Worm (Caenorhabditis elegans) whole organism, young adult: ENCODE data around the gene C53A3.4.

Experiments used
- B0261.1 ChIP-seq: sonication (generic microtip); optimal IDR thresholded peaks from 2 replicates; lab custom pipeline; 2016; ENCODE audit warnings: mild to moderate bottlenecking, missing genetic modification characterization, moderate library complexity, missing compliant biosample characterization
- F23B12.7 ChIP-seq: sonication (generic microtip); optimal IDR thresholded peaks from 2 replicates; lab custom pipeline; 2017; ENCODE audit warnings: missing genetic modification characterization, mild to moderate bottlenecking, missing compliant biosample characterization, antibody characterized with exemption, moderate library complexity; ENCODE audit not compliant: insufficient read depth
- F33H1.4 ChIP-seq: fragments of 200-800 bp; sonication (Bioruptor generic); IDR thresholded peaks from 2 replicates; pipeline ENCODE4 v1.3.6; 2022; ENCODE audit warnings: missing genetic modification reagents, missing genetic modification characterization, missing compliant biosample characterization
- F49E8.2 ChIP-seq: sonication (generic microtip); optimal IDR thresholded peaks from 3 replicates; lab custom pipeline; 2017; ENCODE audit warnings: missing genetic modification characterization, mild to moderate bottlenecking, missing compliant biosample characterization, antibody characterized with exemption, moderate library complexity; ENCODE audit not compliant: insufficient read depth
- F57A8.1 ChIP-seq: fragments of 200-800 bp; sonication (Bioruptor generic); optimal IDR thresholded peaks from 2 replicates; lab custom pipeline; 2018; ENCODE audit warnings: mild to moderate bottlenecking, missing genetic modification characterization, moderate library complexity, missing compliant biosample characterization
- K11D2.4 ChIP-seq: fragments of 200-800 bp; sonication (Bioruptor generic); IDR thresholded peaks from 2 replicates; pipeline ENCODE4 v1.3.6; 2022; ENCODE audit warnings: missing genetic modification reagents, missing genetic modification characterization, missing compliant biosample characterization
- Y67H2A.10 ChIP-seq: fragments of 200-800 bp; sonication (Bioruptor generic); conservative IDR thresholded peaks from 2 replicates; pipeline ENCODE4 v1.3.6; 2022; ENCODE audit warnings: missing genetic modification reagents, missing genetic modification characterization, missing compliant biosample characterization
- Y79H2A.3 ChIP-seq: fragments of 200-800 bp; sonication (Bioruptor generic); conservative IDR thresholded peaks from 2 replicates; pipeline ENCODE4 v1.3.6; 2022; ENCODE audit warnings: missing genetic modification reagents, missing genetic modification characterization, missing compliant biosample characterization
- ama-1 ChIP-seq, 3 experiments: fragments of 150-350 bp in 1 of 3; sonication (generic microtip) in 2 of 3; optimal IDR thresholded peaks; 2 replicates each; lab custom pipeline; 2014 to 2018; ENCODE audit warnings: missing biosample characterization in 2 of 3, missing genetic modification characterization in 2 of 3, missing genetic modification reagents in 2 of 3
- aptf-2 ChIP-seq: fragments of 200-800 bp; sonication (Bioruptor generic); conservative IDR thresholded peaks from 2 replicates; pipeline ENCODE4 v1.3.6; 2022; ENCODE audit warnings: missing genetic modification reagents, missing genetic modification characterization, missing compliant biosample characterization
- aptf-3 ChIP-seq: fragments of 200-800 bp; sonication (Bioruptor generic); IDR thresholded peaks from 2 replicates; pipeline ENCODE4 v1.3.6; 2022; ENCODE audit warnings: missing genetic modification characterization, missing compliant biosample characterization
- athp-1 ChIP-seq: sonication (generic microtip); optimal IDR thresholded peaks from 2 replicates; lab custom pipeline; 2017; ENCODE audit warnings: mild to moderate bottlenecking, missing genetic modification characterization, missing compliant biosample characterization
- cebp-1 ChIP-seq, 2 experiments: fragments of 200-800 bp in 1 of 2; sonication (Bioruptor generic) in 1 of 2; sonication (generic microtip) in 1 of 2; IDR thresholded peaks in 1 of 2; optimal IDR thresholded peaks in 1 of 2; 2 replicates each; pipeline versions ENCODE4 v1.3.6 to Lab custom; 2017 to 2022; ENCODE audit warnings: missing compliant biosample characterization in 2 of 2, missing genetic modification characterization in 2 of 2, mild to moderate bottlenecking in 1 of 2, missing genetic modification reagents in 1 of 2, moderate library complexity in 1 of 2
- cebp-2 ChIP-seq: fragments of 200-800 bp; sonication (Bioruptor generic); IDR thresholded peaks from 2 replicates; pipeline ENCODE4 v1.3.6; 2022; ENCODE audit warnings: missing genetic modification characterization, missing compliant biosample characterization
- ceh-27 ChIP-seq: fragments of 200-800 bp; sonication (Bioruptor generic); optimal IDR thresholded peaks from 2 replicates; lab custom pipeline; 2018; ENCODE audit warnings: mild to moderate bottlenecking, missing genetic modification characterization, moderate library complexity, missing compliant biosample characterization
- ceh-40 ChIP-seq: fragments of 200-800 bp; sonication (Bioruptor generic); IDR thresholded peaks from 2 replicates; pipeline ENCODE4 v1.3.6; 2022; ENCODE audit warnings: missing genetic modification characterization, missing compliant biosample characterization
- ceh-58 ChIP-seq: fragments of 200-800 bp; sonication (Bioruptor generic); IDR thresholded peaks from 2 replicates; pipeline ENCODE4 v1.3.6; 2022; ENCODE audit warnings: missing genetic modification characterization, missing compliant biosample characterization
- chd-7 ChIP-seq: sonication (generic microtip); optimal IDR thresholded peaks from 2 replicates; lab custom pipeline; 2016; ENCODE audit warnings: mild to moderate bottlenecking, missing genetic modification characterization, moderate library complexity, missing compliant biosample characterization
- efl-1 ChIP-seq: fragments of 150-350 bp; optimal IDR thresholded peaks from 2 replicates; lab custom pipeline; 2014; ENCODE audit warnings: missing biosample characterization, missing genetic modification reagents, missing genetic modification characterization
- egl-18 ChIP-seq: fragments of 200-800 bp; sonication (Bioruptor generic); IDR thresholded peaks from 2 replicates; pipeline ENCODE4 v1.3.6; 2022; ENCODE audit warnings: missing genetic modification reagents, missing genetic modification characterization, missing compliant biosample characterization
- ekl-4 ChIP-seq: fragments of 200-800 bp; sonication (Bioruptor generic); IDR thresholded peaks from 2 replicates; pipeline ENCODE4 v1.3.6; 2022; ENCODE audit warnings: missing genetic modification reagents, missing genetic modification characterization, missing compliant biosample characterization
- ets-4 ChIP-seq: fragments of 200-800 bp; sonication (Bioruptor generic); optimal IDR thresholded peaks from 2 replicates; lab custom pipeline; 2018; ENCODE audit warnings: mild to moderate bottlenecking, missing genetic modification characterization, missing compliant biosample characterization
- fkh-3 ChIP-seq: sonication (generic microtip); optimal IDR thresholded peaks from 2 replicates; lab custom pipeline; 2016; ENCODE audit warnings: mild to moderate bottlenecking, missing genetic modification characterization, missing compliant biosample characterization
- gei-17 ChIP-seq: fragments of 200-800 bp; sonication (Bioruptor generic); optimal IDR thresholded peaks from 2 replicates; lab custom pipeline; 2018; ENCODE audit warnings: mild to moderate bottlenecking, missing genetic modification characterization, missing compliant biosample characterization
- him-1 ChIP-seq: sonication (generic microtip); optimal IDR thresholded peaks from 2 replicates; lab custom pipeline; 2016; ENCODE audit warnings: missing genotype, missing genetic modification reagents, missing genetic modification characterization, missing compliant biosample characterization
- hrde-1 ChIP-seq: sonication (generic microtip); optimal IDR thresholded peaks from 2 replicates; lab custom pipeline; 2016; ENCODE audit warnings: missing genetic modification characterization, mild to moderate bottlenecking, missing compliant biosample characterization, moderate library complexity, missing genotype, missing genetic modification reagents, borderline replicate concordance
- hsf-1 ChIP-seq: fragments of 200-800 bp; sonication (Bioruptor generic); IDR thresholded peaks from 2 replicates; pipeline ENCODE4 v1.3.6; 2022; ENCODE audit warnings: missing genetic modification reagents, missing genetic modification characterization, missing compliant biosample characterization
- lin-35 ChIP-seq, 3 experiments: fragments of 150-350 bp in 2 of 3; sonication (generic microtip) in 1 of 3; optimal IDR thresholded peaks; 2 replicates each; lab custom pipeline; 2014 to 2018; ENCODE audit warnings: missing biosample characterization in 3 of 3, missing genetic modification characterization in 3 of 3, missing genetic modification reagents in 3 of 3
- lin-54 ChIP-seq: fragments of 200-800 bp; sonication (Bioruptor generic); optimal IDR thresholded peaks from 2 replicates; lab custom pipeline; 2018; ENCODE audit warnings: mild to moderate bottlenecking, missing genetic modification characterization, missing compliant biosample characterization
- madf-3 ChIP-seq: fragments of 200-800 bp; sonication (Bioruptor generic); IDR thresholded peaks from 2 replicates; pipeline ENCODE4 v1.3.6; 2022; ENCODE audit warnings: missing genetic modification reagents, missing genetic modification characterization, missing compliant biosample characterization
- madf-6 ChIP-seq: fragments of 200-800 bp; sonication (Bioruptor generic); IDR thresholded peaks from 2 replicates; pipeline ENCODE4 v1.3.6; 2022; ENCODE audit warnings: missing genetic modification reagents, missing genetic modification characterization, missing compliant biosample characterization
- madf-8 ChIP-seq: fragments of 200-800 bp; sonication (Bioruptor generic); conservative IDR thresholded peaks from 2 replicates; pipeline ENCODE4 v1.3.6; 2022; ENCODE audit warnings: missing genetic modification reagents, missing genetic modification characterization, missing compliant biosample characterization
- mcd-1 ChIP-seq: fragments of 200-800 bp; sonication (Bioruptor generic); IDR thresholded peaks from 2 replicates; pipeline ENCODE4 v1.3.6; 2022; ENCODE audit warnings: missing genetic modification reagents, missing genetic modification characterization, missing compliant biosample characterization
- nhr-120 ChIP-seq: fragments of 200-800 bp; sonication (Bioruptor generic); IDR thresholded peaks from 2 replicates; pipeline ENCODE4 v1.3.6; 2022; ENCODE audit warnings: missing genetic modification characterization, missing compliant biosample characterization
- nhr-27 ChIP-seq: fragments of 200-800 bp; sonication (Bioruptor generic); optimal IDR thresholded peaks from 2 replicates; lab custom pipeline; 2018; ENCODE audit warnings: mild to moderate bottlenecking, missing genetic modification characterization, moderate library complexity, missing compliant biosample characterization
- snpc-3.4 ChIP-seq: sonication (generic microtip); optimal IDR thresholded peaks from 2 replicates; lab custom pipeline; 2017; ENCODE audit warnings: missing genetic modification characterization, mild to moderate bottlenecking, missing compliant biosample characterization, antibody characterized with exemption, moderate library complexity, missing genotype, missing genetic modification reagents
- tbx-9 ChIP-seq: sonication (generic microtip); optimal IDR thresholded peaks from 2 replicates; lab custom pipeline; 2016; ENCODE audit warnings: borderline replicate concordance, missing genetic modification characterization, inconsistent platforms, missing compliant biosample characterization
- unc-62 ChIP-seq: fragments of 150-350 bp; optimal IDR thresholded peaks from 2 replicates; lab custom pipeline; 2014; ENCODE audit warnings: missing biosample characterization, missing genetic modification reagents, missing genetic modification characterization
- zim-3 ChIP-seq: sonication (generic microtip); optimal IDR thresholded peaks from 2 replicates; lab custom pipeline; 2017; ENCODE audit warnings: mild to moderate bottlenecking, missing genetic modification characterization, moderate library complexity, missing compliant biosample characterization
- ztf-22 ChIP-seq: fragments of 200-800 bp; sonication (Bioruptor generic); optimal IDR thresholded peaks from 2 replicates; lab custom pipeline; 2018; ENCODE audit warnings: mild to moderate bottlenecking, missing genetic modification characterization, moderate library complexity, missing compliant biosample characterization
- ztf-3 ChIP-seq: fragments of 200-800 bp; sonication (Bioruptor generic); optimal IDR thresholded peaks from 2 replicates; lab custom pipeline; 2018; ENCODE audit warnings: mild to moderate bottlenecking, missing genetic modification characterization, missing compliant biosample characterization
- ztf-6 ChIP-seq: fragments of 200-800 bp; sonication (Bioruptor generic); IDR thresholded peaks from 2 replicates; pipeline ENCODE4 v1.3.6; 2022; ENCODE audit warnings: missing genetic modification reagents, missing genetic modification characterization, missing compliant biosample characterization

C53A3.4 gene

DNA sequence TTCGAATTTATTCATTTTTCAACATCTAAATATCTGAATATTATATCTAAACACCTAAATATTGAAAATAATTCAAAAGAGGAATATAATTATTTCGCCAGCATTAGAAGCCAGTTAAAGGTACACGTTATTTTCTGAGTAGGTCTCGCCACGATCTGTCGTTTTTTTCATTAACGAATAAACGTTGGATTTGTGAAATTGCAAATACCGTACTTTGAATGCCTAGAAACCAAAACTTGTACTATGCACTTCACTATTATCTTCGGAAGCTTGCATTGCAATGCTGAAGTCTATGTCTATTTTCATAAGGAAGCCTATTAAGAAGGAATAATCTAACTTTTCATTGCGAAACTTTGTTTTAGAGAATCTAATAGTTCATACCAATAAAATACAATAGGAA is 13.8 kb upstream of the C53A3.4 start:
- peak; percentile 61 for TF ChIP-seq him-1 (tag; lab: Kevin White, UChicago)
- TF ChIP-seq ama-1 (optimal IDR thresholded peaks at IDR 0.05; lab: Kevin White, UChicago), result no peak
- TF ChIP-seq ama-1 (GFP tag; optimal IDR thresholded peaks at IDR 0.05; lab: Kevin White, UChicago), result peak in 1 of 2 experiments; percentile 11
- no peak for TF ChIP-seq lin-54 (GFP tag; lab: Kevin White, UChicago)
- no peak for TF ChIP-seq unc-62
- TF ChIP-seq aptf-2 (GFP tag; lab: Robert Waterston, UW), result no peak
- no peak for TF ChIP-seq egl-18 (GFP tag; lab: Robert Waterston, UW)
- no peak for TF ChIP-seq zim-3 (tag; lab: Kevin White, UChicago)
- TF ChIP-seq cebp-1 (GFP tag; IDR thresholded peaks at IDR 0.05; lab: Robert Waterston, UW), result no peak
- TF ChIP-seq cebp-1 (tag; optimal IDR thresholded peaks at IDR 0.05; lab: Kevin White, UChicago), result no peak
- TF ChIP-seq F49E8.2 (tag; lab: Kevin White, UChicago), result peak; percentile 38
- TF ChIP-seq nhr-120 (GFP tag; lab: Robert Waterston, UW), result no peak
- peak; percentile 57 for TF ChIP-seq hrde-1
- no peak for TF ChIP-seq K11D2.4 (GFP tag; lab: Robert Waterston, UW)
- peak; percentile 45; the same call in 1 of the 2 replicates for TF ChIP-seq madf-6
- TF ChIP-seq nhr-27, result no peak
- 0 out of 2 replicates have a peak, but pooled peaks have one; percentile 9 for TF ChIP-seq hsf-1 (GFP tag; lab: Robert Waterston, UW)
- no peak for TF ChIP-seq gei-17
- no peak for TF ChIP-seq ets-4
- TF ChIP-seq chd-7, result no peak
- no peak for TF ChIP-seq lin-35 (GFP tag; optimal IDR thresholded peaks at IDR 0.05; lab: Kevin White, UChicago)
- TF ChIP-seq B0261.1 (tag; lab: Kevin White, UChicago), result no peak

DNA sequence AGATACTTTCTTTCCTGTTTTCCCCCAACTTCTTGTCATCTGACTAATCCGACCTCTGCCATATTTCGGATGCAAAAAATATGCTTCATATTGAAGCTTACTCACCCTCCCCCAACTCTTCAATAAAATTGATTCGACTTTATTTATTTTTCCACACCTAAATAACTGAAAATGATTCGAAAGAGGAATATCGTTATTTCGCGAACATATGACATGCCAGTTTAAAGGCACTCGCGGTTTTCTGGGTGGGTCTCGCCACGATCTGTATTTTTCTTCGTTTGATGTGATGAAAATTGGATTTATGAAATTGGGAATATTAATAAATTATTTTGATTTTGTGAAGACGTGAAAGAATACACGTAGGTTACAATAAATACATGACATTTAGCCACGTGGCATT is 12.9 kb upstream of the C53A3.4 start, which contains the start of gene F44E7.3:
Gene F44E7.3 (plus strand): TSS at position 319 of the 400 bp plus-strand sequence.
- TF ChIP-seq madf-3, result 0 out of 2 replicates have a peak, but pooled peaks have one; percentile 24
- peak; percentile 27 for TF ChIP-seq ama-1 (optimal IDR thresholded peaks at IDR 0.05; lab: Kevin White, UChicago)
- TF ChIP-seq ama-1 (GFP tag; optimal IDR thresholded peaks at IDR 0.05; lab: Kevin White, UChicago), result no peak
- TF ChIP-seq Y67H2A.10, result no peak
- no peak for TF ChIP-seq nhr-27
- no peak for TF ChIP-seq F23B12.7
- no peak for TF ChIP-seq ceh-27 (GFP tag; lab: Kevin White, UChicago)
- TF ChIP-seq aptf-3 (GFP tag; lab: Robert Waterston, UW), result no peak

DNA sequence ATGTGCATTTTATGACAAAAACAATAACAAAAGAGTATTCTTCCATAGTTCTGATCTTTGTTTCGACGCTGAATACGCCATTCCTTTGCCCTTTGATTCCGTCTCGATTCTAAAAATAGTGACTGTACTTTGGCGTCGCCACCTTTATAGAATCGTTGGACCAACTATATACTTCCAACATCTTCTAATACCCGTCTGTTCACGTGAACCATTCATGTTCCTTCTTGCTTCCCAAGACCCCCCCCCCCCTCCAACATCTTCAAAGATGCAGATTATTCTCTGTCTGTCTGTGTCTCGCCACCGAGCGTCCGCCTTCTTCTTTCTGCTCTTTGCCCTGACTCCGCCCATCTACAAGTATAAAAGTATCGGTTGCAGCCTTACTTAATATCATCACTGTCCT is 11.3 kb upstream of the C53A3.4 start:
- no peak for TF ChIP-seq ztf-3 (GFP tag; lab: Kevin White, UChicago)
- no peak for TF ChIP-seq ztf-22 (GFP tag; lab: Kevin White, UChicago)
- TF ChIP-seq F33H1.4 (GFP tag; lab: Robert Waterston, UW), result no peak
- TF ChIP-seq ekl-4 (GFP tag; lab: Robert Waterston, UW), result no peak
- TF ChIP-seq athp-1 (tag; lab: Kevin White, UChicago), result no peak
- TF ChIP-seq fkh-3 (tag; lab: Kevin White, UChicago), result no peak
- no peak for TF ChIP-seq snpc-3.4 (tag; lab: Kevin White, UChicago)
- TF ChIP-seq ceh-40, result no peak
- no peak for TF ChIP-seq B0261.1 (tag; lab: Kevin White, UChicago)
- TF ChIP-seq him-1 (tag; lab: Kevin White, UChicago), result no peak
- no peak for TF ChIP-seq ceh-58
- TF ChIP-seq tbx-9 (tag; lab: Kevin White, UChicago), result no peak
- TF ChIP-seq madf-8, result no peak; the same call in 1 of the 2 replicates
- no peak for TF ChIP-seq efl-1 (GFP tag; lab: Kevin White, UChicago)
- no peak for TF ChIP-seq mcd-1
- no peak for TF ChIP-seq cebp-2 (GFP tag; lab: Robert Waterston, UW)
- no peak for TF ChIP-seq F57A8.1 (GFP tag; lab: Kevin White, UChicago)
- TF ChIP-seq aptf-2 (GFP tag; lab: Robert Waterston, UW), result no peak
- TF ChIP-seq Y79H2A.3 (GFP tag; lab: Robert Waterston, UW), result no peak
- TF ChIP-seq ztf-6 (GFP tag; lab: Robert Waterston, UW), result no peak
